Worm (Caenorhabditis elegans): ENCODE results near the gene F02D10.3.

- peak; percentile 81 for TF ChIP-seq ces-1 (GFP tag; optimal IDR thresholded peaks at IDR 0.05)
- TF ChIP-seq lsy-2 (tag; optimal IDR thresholded peaks at IDR 0.05), result no peak
- TF ChIP-seq mep-1 (tag; optimal IDR thresholded peaks at IDR 0.05), result no peak
- TF ChIP-seq ztf-11 (tag; optimal IDR thresholded peaks at IDR 0.05), result no peak
- TF ChIP-seq nhr-237 (tag; optimal IDR thresholded peaks at IDR 0.05), result no peak
- TF ChIP-seq nhr-76 (tag; optimal IDR thresholded peaks at IDR 0.05), result no peak
- TF ChIP-seq drap-1 (GFP tag; optimal IDR thresholded peaks at IDR 0.05), result no peak
- TF ChIP-seq snpc-4 (tag; optimal IDR thresholded peaks at IDR 0.05), result no peak
- no peak for TF ChIP-seq ceh-39 (tag; optimal IDR thresholded peaks at IDR 0.05)
- TF ChIP-seq M03D4.4 (tag; optimal IDR thresholded peaks at IDR 0.05), result no peak
- TF ChIP-seq flh-1 (GFP tag; optimal IDR thresholded peaks at IDR 0.05), result no peak
Measured at ce11 chrX:13506043-13506442, 43.6 kb upstream of the F02D10.3 start.
